Worm (Caenorhabditis elegans) whole organism, L3 larva: ENCODE data around the gene T07D3.2.

Experiments
- R02D3.7 ChIP-seq: fragments of 150-350 bp; optimal IDR thresholded peaks from 2 replicates; lab custom pipeline; 2014; ENCODE audit warnings: missing biosample characterization, missing genetic modification characterization
- aly-2 ChIP-seq: fragments of 150-350 bp; optimal IDR thresholded peaks from 2 replicates; lab custom pipeline; 2014; ENCODE audit warnings: missing biosample characterization, missing genetic modification characterization
- ceh-28 ChIP-seq: fragments of 150-350 bp; optimal IDR thresholded peaks from 2 replicates; lab custom pipeline; 2014; ENCODE audit warnings: missing biosample characterization, missing genetic modification reagents, missing genetic modification characterization
- ceh-9 ChIP-seq: sonication (generic microtip); optimal IDR thresholded peaks from 2 replicates; lab custom pipeline; 2018; ENCODE audit warnings: missing biosample characterization, missing genetic modification characterization
- egl-27 ChIP-seq: sonication (generic microtip); optimal IDR thresholded peaks from 4 replicates; lab custom pipeline; 2017; ENCODE audit warnings: missing biosample characterization, missing genetic modification reagents, missing genetic modification characterization
- egl-5 ChIP-seq: fragments of 150-350 bp; optimal IDR thresholded peaks from 2 replicates; lab custom pipeline; 2017; ENCODE audit warnings: missing biosample characterization, missing genetic modification reagents, missing genetic modification characterization, inconsistent platforms
- elt-2 ChIP-seq: sonication (generic microtip); optimal IDR thresholded peaks from 2 replicates; lab custom pipeline; 2016; ENCODE audit warnings: missing genetic modification reagents, mild to moderate bottlenecking, missing genetic modification characterization, missing compliant biosample characterization
- elt-3 ChIP-seq, 3 experiments: fragments of 150-350 bp in 1 of 3; sonication (generic microtip) in 2 of 3; optimal IDR thresholded peaks; 2 replicates in 2 of 3; 4 replicates in 1 of 3; lab custom pipeline; 2014 to 2017; ENCODE audit warnings: missing biosample characterization in 3 of 3, missing genetic modification characterization in 3 of 3
- eor-1 ChIP-seq, 2 experiments: fragments of 150-350 bp; optimal IDR thresholded peaks; 2 replicates each; lab custom pipeline; 2014 to 2018; ENCODE audit warnings: missing biosample characterization in 2 of 2, missing genetic modification characterization in 2 of 2
- fkh-10 ChIP-seq: sonication (generic microtip); optimal IDR thresholded peaks from 2 replicates; lab custom pipeline; 2017; ENCODE audit warnings: missing biosample characterization, missing genetic modification reagents, missing genetic modification characterization
- fkh-2 ChIP-seq: fragments of 150-350 bp; optimal IDR thresholded peaks from 2 replicates; lab custom pipeline; 2014; ENCODE audit warnings: missing biosample characterization, missing genetic modification reagents, missing genetic modification characterization
- fos-1 ChIP-seq: fragments of 150-350 bp; optimal IDR thresholded peaks from 2 replicates; lab custom pipeline; 2014; ENCODE audit warnings: missing biosample characterization, missing genetic modification characterization
- jun-1 ChIP-seq: fragments of 150-350 bp; optimal IDR thresholded peaks from 2 replicates; lab custom pipeline; 2014; ENCODE audit warnings: missing biosample characterization, missing genetic modification reagents, missing genetic modification characterization
- lin-15B ChIP-seq: fragments of 150-350 bp; optimal IDR thresholded peaks from 2 replicates; lab custom pipeline; 2014; ENCODE audit warnings: missing biosample characterization, missing genetic modification characterization
- lin-39 ChIP-seq: fragments of 150-350 bp; optimal IDR thresholded peaks from 2 replicates; lab custom pipeline; 2018; ENCODE audit warnings: missing biosample characterization, missing genetic modification reagents, missing genetic modification characterization
- lsy-12 ChIP-seq: sonication (generic microtip); optimal IDR thresholded peaks from 2 replicates; lab custom pipeline; 2016; ENCODE audit warnings: mild to moderate bottlenecking, missing genetic modification characterization, missing compliant biosample characterization
- mml-1 ChIP-seq: fragments of 150-350 bp; sonication (generic microtip); optimal IDR thresholded peaks from 3 replicates; lab custom pipeline; 2014; ENCODE audit warnings: missing biosample characterization, missing genetic modification characterization
- nhr-12 ChIP-seq: fragments of 150-350 bp; optimal IDR thresholded peaks from 2 replicates; lab custom pipeline; 2014; ENCODE audit warnings: missing biosample characterization, missing genetic modification characterization
- nhr-23 ChIP-seq: fragments of 150-350 bp; optimal IDR thresholded peaks from 2 replicates; lab custom pipeline; 2014; ENCODE audit warnings: missing biosample characterization, missing genetic modification reagents, missing genetic modification characterization
- nhr-237 ChIP-seq: fragments of 150-350 bp; optimal IDR thresholded peaks from 2 replicates; lab custom pipeline; 2014; ENCODE audit warnings: missing biosample characterization, missing genetic modification characterization
- nhr-28 ChIP-seq: fragments of 150-350 bp; optimal IDR thresholded peaks from 2 replicates; lab custom pipeline; 2014; ENCODE audit warnings: missing biosample characterization, missing genetic modification characterization
- nhr-43 ChIP-seq: sonication (generic microtip); optimal IDR thresholded peaks from 2 replicates; lab custom pipeline; 2016; ENCODE audit warnings: mild to moderate bottlenecking, missing genetic modification characterization, missing compliant biosample characterization; ENCODE audit not compliant: poor library complexity, severe bottlenecking
- nhr-67 ChIP-seq: fragments of 150-350 bp; optimal IDR thresholded peaks from 2 replicates; lab custom pipeline; 2014; ENCODE audit warnings: missing biosample characterization, missing genetic modification characterization
- pha-4 ChIP-seq: fragments of 150-350 bp; optimal IDR thresholded peaks from 2 replicates; lab custom pipeline; 2014; ENCODE audit warnings: missing biosample characterization, missing genetic modification reagents, missing genetic modification characterization
- pqm-1 ChIP-seq: fragments of 150-350 bp; optimal IDR thresholded peaks from 2 replicates; lab custom pipeline; 2017; ENCODE audit warnings: missing biosample characterization, missing genetic modification characterization, inconsistent platforms
- sea-2 ChIP-seq: fragments of 150-350 bp; sonication (generic microtip); optimal IDR thresholded peaks from 4 replicates; lab custom pipeline; 2014; ENCODE audit warnings: missing biosample characterization, missing genetic modification reagents, missing genetic modification characterization
- snpc-4 ChIP-seq: fragments of 150-350 bp; optimal IDR thresholded peaks from 2 replicates; lab custom pipeline; 2014; ENCODE audit warnings: missing biosample characterization, missing genetic modification characterization
- tbx-2 ChIP-seq: sonication (generic microtip); optimal IDR thresholded peaks from 2 replicates; lab custom pipeline; 2016; ENCODE audit warnings: mild to moderate bottlenecking, missing genetic modification characterization, missing compliant biosample characterization
- unc-62 ChIP-seq: fragments of 150-350 bp; sonication (generic microtip); optimal IDR thresholded peaks from 4 replicates; lab custom pipeline; 2014; ENCODE audit warnings: missing biosample characterization, missing genetic modification reagents, missing genetic modification characterization
- zag-1 ChIP-seq: fragments of 150-350 bp; optimal IDR thresholded peaks from 2 replicates; lab custom pipeline; 2014; ENCODE audit warnings: missing biosample characterization, missing genetic modification characterization
- ztf-4 ChIP-seq: fragments of 150-350 bp; optimal IDR thresholded peaks from 2 replicates; lab custom pipeline; 2014; ENCODE audit warnings: missing biosample characterization, missing genetic modification characterization

The T07D3.2 gene

DNA sequence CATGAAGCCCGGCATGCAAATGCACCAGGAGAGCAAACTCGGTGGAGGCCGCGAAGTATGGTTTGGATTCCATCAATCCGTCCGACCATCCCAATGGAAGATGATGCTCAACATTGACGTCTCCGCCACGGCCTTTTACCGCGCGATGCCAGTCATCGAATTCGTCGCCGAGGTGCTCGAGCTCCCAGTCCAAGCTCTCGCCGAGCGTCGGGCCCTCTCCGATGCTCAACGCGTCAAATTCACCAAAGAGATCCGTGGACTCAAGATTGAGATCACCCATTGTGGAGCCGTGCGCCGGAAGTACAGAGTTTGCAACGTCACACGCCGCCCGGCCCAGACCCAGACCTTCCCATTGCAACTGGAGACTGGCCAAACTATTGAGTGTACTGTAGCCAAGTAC is 26.0 kb upstream of the T07D3.2 start:
- TF ChIP-seq unc-62 (GFP tag; lab: Kevin White, UChicago) (no peak), nhr-28 (tag; lab: Kevin White, UChicago) (no peak), nhr-12 (tag; lab: Kevin White, UChicago) (no peak), lin-39 (no peak), mml-1 (tag; lab: Kevin White, UChicago) (no peak), ztf-4 (tag; lab: Kevin White, UChicago) (no peak), egl-27 (tag; lab: Kevin White, UChicago) (no peak)

DNA sequence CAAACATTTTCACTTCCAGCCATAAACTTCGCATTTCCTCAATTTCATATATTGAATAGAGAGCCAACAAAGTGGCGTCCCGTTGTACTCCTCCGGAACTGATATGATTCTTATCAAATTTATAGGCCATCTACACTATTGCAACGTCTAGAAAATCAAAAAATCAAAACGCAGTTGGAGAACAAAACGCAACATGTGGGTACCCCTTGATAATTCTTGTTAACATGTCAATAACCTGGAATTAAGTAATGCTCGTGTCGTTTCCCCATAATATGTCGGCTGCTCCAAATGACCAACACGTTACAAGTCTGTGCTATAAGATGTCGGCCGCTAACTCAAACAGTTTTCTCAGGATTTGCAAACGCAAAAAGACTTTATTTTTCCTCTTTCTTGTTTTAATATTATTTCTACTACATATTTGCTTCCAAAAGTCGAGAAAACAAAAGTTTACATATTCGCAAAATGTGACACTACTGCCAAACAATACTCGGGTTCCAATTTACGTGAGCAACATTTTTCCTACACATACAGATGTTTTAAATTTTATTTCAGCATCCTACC is 21.0 kb upstream of the T07D3.2 start:
- no peak for TF ChIP-seq nhr-12 (tag; lab: Kevin White, UChicago)
- TF ChIP-seq elt-3 (tag; optimal IDR thresholded peaks at IDR 0.05; lab: Kevin White, UChicago): no peak
- TF ChIP-seq lin-15B (tag; lab: Kevin White, UChicago): no peak
- no peak for TF ChIP-seq nhr-237 (tag; lab: Kevin White, UChicago)
- TF ChIP-seq eor-1 (tag; optimal IDR thresholded peaks at IDR 0.05; lab: Kevin White, UChicago): no peak
- no peak for TF ChIP-seq R02D3.7
- TF ChIP-seq zag-1 (tag; lab: Kevin White, UChicago): no peak
- no peak for TF ChIP-seq sea-2 (GFP tag; lab: Kevin White, UChicago)
- peak; percentile 87 for TF ChIP-seq elt-2
- TF ChIP-seq ceh-28 (tag; lab: Kevin White, UChicago): no peak
- peak; percentile 23 for TF ChIP-seq snpc-4 (tag; lab: Kevin White, UChicago)
- TF ChIP-seq nhr-23 (tag; lab: Kevin White, UChicago): no peak
- TF ChIP-seq nhr-67 (tag; lab: Kevin White, UChicago): no peak
- TF ChIP-seq pqm-1 (tag; lab: Kevin White, UChicago): peak; percentile 46
- no peak for TF ChIP-seq tbx-2 (tag; lab: Kevin White, UChicago)
- no peak for TF ChIP-seq nhr-28 (tag; lab: Kevin White, UChicago)
- no peak for TF ChIP-seq fkh-2 (tag; lab: Kevin White, UChicago)
- TF ChIP-seq lsy-12 (tag; lab: Kevin White, UChicago): no peak
- TF ChIP-seq fos-1 (tag; lab: Kevin White, UChicago): no peak

DNA sequence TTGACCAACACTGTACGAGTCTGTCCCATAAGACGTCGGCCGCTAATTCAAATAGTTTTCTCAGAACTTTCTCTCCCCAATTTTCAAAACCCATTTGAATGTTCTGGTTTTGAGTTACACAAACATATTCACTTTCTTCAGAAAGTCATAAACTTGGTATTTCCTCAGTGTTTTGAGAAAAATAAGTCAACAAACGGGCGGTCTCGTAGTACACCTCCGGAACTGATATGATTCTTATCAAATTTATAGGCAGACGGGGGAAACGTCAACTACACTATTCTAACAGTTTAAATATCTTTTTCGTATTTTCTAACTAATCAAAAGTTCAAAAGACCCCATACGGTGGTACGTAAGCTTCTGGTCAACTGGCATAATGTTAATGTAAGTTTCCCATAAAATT is 17.5 kb upstream of the T07D3.2 start:
- TF ChIP-seq elt-2: peak; percentile 73
- TF ChIP-seq egl-5 (tag; lab: Kevin White, UChicago): no peak
- no peak for TF ChIP-seq aly-2 (tag; lab: Kevin White, UChicago)
- peak; percentile 2 for TF ChIP-seq pha-4 (tag; lab: Kevin White, UChicago)

DNA sequence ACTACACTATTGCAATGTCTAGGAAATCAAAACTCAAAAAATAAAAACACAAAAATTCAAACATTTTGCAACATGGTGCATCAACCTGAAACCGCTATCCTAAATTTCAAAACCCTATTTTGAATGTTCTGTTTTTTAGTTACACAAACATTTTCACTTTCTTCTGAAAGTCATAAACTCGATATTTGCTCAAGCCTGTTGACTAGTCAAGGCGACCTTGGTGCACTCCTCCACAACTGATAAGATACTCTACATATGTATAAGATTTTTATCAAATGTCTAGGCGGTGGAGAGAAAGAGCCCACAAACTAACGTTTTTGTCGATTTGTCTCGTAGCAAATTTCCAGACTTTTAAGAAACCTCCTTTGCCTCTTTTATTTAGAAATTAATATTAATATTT is 13.7 kb upstream of the T07D3.2 start, which contains the start of gene T07D3.4:
Gene T07D3.4, plus strand, starts transcription at position 286 of the 400 bp plus-strand sequence.
- TF ChIP-seq pha-4 (tag; lab: Kevin White, UChicago) (peak; percentile 36), nhr-43 (no peak), elt-2 (peak; percentile 75), pqm-1 (tag; lab: Kevin White, UChicago) (peak; percentile 13), mml-1 (tag; lab: Kevin White, UChicago) (no peak)
- TF ChIP-seq, all 47 proteins: peak for 3

DNA sequence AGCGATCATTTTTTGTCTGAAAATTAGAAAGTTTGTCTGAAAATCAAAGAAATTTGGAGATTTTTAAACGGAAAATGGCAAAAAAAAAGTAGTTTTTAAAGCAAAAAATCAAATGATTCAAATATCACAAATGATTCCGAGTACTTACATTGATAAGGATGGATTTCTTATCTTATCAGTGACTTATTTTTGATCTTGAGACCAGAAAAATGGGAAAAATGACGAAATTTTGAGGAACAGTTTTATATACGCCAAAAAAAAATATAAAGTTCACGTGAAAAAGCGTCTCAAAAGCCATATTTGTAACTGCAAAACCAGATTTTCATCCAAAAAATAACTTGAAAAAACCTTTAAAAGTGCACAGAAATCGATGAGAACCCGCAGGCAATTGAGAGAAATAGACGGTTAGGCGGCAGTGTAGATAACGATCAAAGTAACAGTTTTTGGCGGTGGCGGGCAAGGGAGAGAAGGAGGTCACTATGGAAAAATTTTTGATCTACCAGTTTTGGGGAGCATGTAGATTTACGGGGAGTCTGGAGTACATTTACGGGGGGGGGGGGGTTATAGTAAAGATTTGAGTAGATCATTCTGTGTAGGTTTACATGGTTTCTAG is 906 bp upstream of the T07D3.2 start, which contains the start of gene T07D3.9:
Gene T07D3.9, minus strand, starts transcription at position 194 of the 613 bp plus-strand sequence.
- TF ChIP-seq ceh-9 (no peak), elt-3 (tag; optimal IDR thresholded peaks at IDR 0.05; lab: Kevin White, UChicago) (peak; percentile 6 to 87 (median 76)), egl-27 (tag; lab: Kevin White, UChicago) (peak; percentile 38), ceh-28 (tag; lab: Kevin White, UChicago) (peak; percentile 40), elt-2 (peak; percentile 94), pqm-1 (tag; lab: Kevin White, UChicago) (peak; percentile 83), nhr-43 (no peak), jun-1 (tag; lab: Kevin White, UChicago) (peak; percentile 3)

DNA sequence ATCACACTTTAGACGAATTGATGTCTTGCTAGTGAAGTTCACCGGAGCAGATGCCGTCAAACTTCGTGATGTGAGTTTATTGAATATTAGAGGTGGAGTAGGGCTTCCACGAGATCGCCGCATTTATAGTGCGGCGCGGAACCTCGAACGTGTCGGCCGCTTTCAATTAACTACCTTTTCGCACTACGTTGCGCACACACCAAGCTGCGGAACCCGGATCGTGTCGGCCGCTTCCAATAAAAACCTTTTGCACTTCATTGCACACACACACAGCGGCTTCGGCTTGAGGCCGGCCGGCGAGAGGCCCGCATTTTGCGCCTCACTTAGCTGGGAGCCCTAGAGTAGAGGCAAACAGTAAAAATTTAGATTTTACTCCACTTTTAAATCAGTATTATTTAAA is 3.6 kb downstream of the T07D3.2 start:
- TF ChIP-seq pha-4 (tag; lab: Kevin White, UChicago) (no peak), snpc-4 (tag; lab: Kevin White, UChicago) (peak; percentile 13), fkh-10 (GFP tag; lab: Kevin White, UChicago) (no peak)
